Fruit fly (Drosophila melanogaster) whole organism, wandering third instar larva: ENCODE measurements around the gene RpS25.

Experiments
- Abd-B ChIP-seq: fragments of >200 bp; optimal IDR thresholded peaks from 2 replicates; lab custom pipeline; 2017; ENCODE audit warnings: missing biosample characterization, missing genetic modification characterization
- CG32264 ChIP-seq: fragments of 200-800 bp; sonication (Bioruptor generic); optimal IDR thresholded peaks from 2 replicates; lab custom pipeline; 2016; ENCODE audit warnings: missing biosample characterization, missing genetic modification characterization
- CG9705 ChIP-seq: fragments of 200-800 bp; sonication (Bioruptor generic); optimal IDR thresholded peaks from 2 replicates; lab custom pipeline; 2018; ENCODE audit warnings: missing biosample characterization, mild to moderate bottlenecking, missing genetic modification characterization
- CrebA ChIP-seq: fragments of 200-800 bp; sonication (Bioruptor generic); optimal IDR thresholded peaks from 2 replicates; lab custom pipeline; 2016; ENCODE audit warnings: missing biosample characterization, mild to moderate bottlenecking, missing genetic modification characterization, borderline replicate concordance
- Dfd ChIP-seq: fragments of >200 bp; optimal IDR thresholded peaks from 2 replicates; lab custom pipeline; 2017; ENCODE audit warnings: missing biosample characterization, missing genetic modification characterization
- Dif ChIP-seq: fragments of 200-275, 200-300 bp; sonication (Bioruptor generic); optimal IDR thresholded peaks from 2 replicates; lab custom pipeline; 2018; ENCODE audit warnings: missing biosample characterization, missing genetic modification characterization; ENCODE audit not compliant: partially characterized antibody
- OdsH ChIP-seq: fragments of 200-800 bp; sonication (Bioruptor generic); optimal IDR thresholded peaks from 2 replicates; lab custom pipeline; 2016; ENCODE audit warnings: missing biosample characterization, mild to moderate bottlenecking, missing genetic modification characterization
- ey ChIP-seq: fragments of 200-800 bp; sonication (Bioruptor generic); optimal IDR thresholded peaks from 2 replicates; lab custom pipeline; 2016; ENCODE audit warnings: missing biosample characterization, missing genetic modification characterization
- fru ChIP-seq: fragments of 200-800 bp; sonication (Bioruptor generic); optimal IDR thresholded peaks from 3 replicates; lab custom pipeline; 2016; ENCODE audit warnings: missing biosample characterization, mild to moderate bottlenecking, missing genetic modification characterization
- h ChIP-seq: fragments of 200-800 bp; sonication (Bioruptor generic); optimal IDR thresholded peaks from 3 replicates; lab custom pipeline; 2016; ENCODE audit warnings: missing biosample characterization, mild to moderate bottlenecking, missing genetic modification characterization
- lola ChIP-seq: fragments of >200 bp; optimal IDR thresholded peaks from 2 replicates; lab custom pipeline; 2017; ENCODE audit warnings: missing biosample characterization, missing genetic modification characterization
- pan ChIP-seq: fragments of >200 bp; optimal IDR thresholded peaks from 2 replicates; lab custom pipeline; 2017
- psq ChIP-seq: fragments of 200-800 bp; sonication (Bioruptor generic); optimal IDR thresholded peaks from 3 replicates; lab custom pipeline; 2017; ENCODE audit warnings: missing biosample characterization, mild to moderate bottlenecking, missing genetic modification characterization, moderate library complexity
- usp ChIP-seq: fragments of >200 bp; optimal IDR thresholded peaks from 2 replicates; lab custom pipeline; 2017; ENCODE audit warnings: missing biosample characterization, missing genetic modification characterization

DNA sequence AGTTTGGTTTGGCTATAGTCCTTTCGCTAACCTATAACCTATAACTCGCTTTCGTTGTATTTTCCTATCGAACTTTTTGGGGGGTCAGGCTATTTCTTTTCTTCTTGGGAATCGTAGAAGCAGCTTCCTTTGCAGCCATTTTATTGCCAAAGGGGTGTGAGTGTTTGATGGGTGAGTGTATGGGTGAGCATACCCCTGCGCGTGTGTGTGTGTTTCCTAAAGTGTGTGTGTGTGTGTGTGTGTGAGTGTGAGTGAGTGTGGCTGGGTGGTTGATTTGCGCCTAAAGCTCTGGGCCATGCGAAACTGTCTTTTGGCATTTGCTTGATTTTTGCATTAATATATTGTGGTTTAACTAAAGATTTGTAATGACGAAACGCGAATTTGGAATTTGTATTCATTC is 37.7 kb upstream of the RpS25 start:
- TF ChIP-seq lola (no peak), CrebA (GFP tag; lab: Kevin White, UChicago) (no peak), psq (no peak), pan (lab: Kevin White, UChicago) (no peak), ey (GFP tag; lab: Kevin White, UChicago) (no peak), usp (GFP tag; lab: Kevin White, UChicago) (no peak), Dif (GFP tag; lab: Kevin White, UChicago) (no peak), OdsH (GFP tag; lab: Kevin White, UChicago) (no peak), Abd-B (GFP tag; lab: Kevin White, UChicago) (no peak), fru (GFP tag; lab: Kevin White, UChicago) (no peak), h (GFP tag; lab: Kevin White, UChicago) (no peak), Dfd (peak; percentile 66), CG9705 (no peak), CG32264 (GFP tag; lab: Kevin White, UChicago) (no peak)
